Worm (Caenorhabditis elegans) whole organism, late embryonic: ENCODE measurements around the gene Y49E10.30.
A peak's percentile ranks its signal among the peaks of the same experiment; 100 is the strongest.

Experiments
- C08G9.2 ChIP-seq: sonication (generic microtip); optimal IDR thresholded peaks from 2 replicates; lab custom pipeline; 2016; ENCODE audit warnings: mild to moderate bottlenecking, missing genetic modification characterization, moderate library complexity, missing compliant biosample characterization
- C38D4.7 ChIP-seq: fragments of 200-800 bp; sonication (Bioruptor generic); optimal IDR thresholded peaks from 2 replicates; lab custom pipeline; 2018; ENCODE audit warnings: mild to moderate bottlenecking, missing genetic modification characterization, moderate library complexity, missing compliant biosample characterization
- K02D7.2 ChIP-seq: sonication (generic microtip); optimal IDR thresholded peaks from 2 replicates; lab custom pipeline; 2017; ENCODE audit warnings: mild to moderate bottlenecking, missing genetic modification characterization, missing compliant biosample characterization
- Y22D7AL.16 ChIP-seq: sonication (generic microtip); optimal IDR thresholded peaks from 2 replicates; lab custom pipeline; 2016; ENCODE audit warnings: missing genetic modification characterization, missing compliant biosample characterization
- ahr-1 ChIP-seq: sonication (generic microtip); optimal IDR thresholded peaks from 2 replicates; lab custom pipeline; 2016; ENCODE audit warnings: missing genetic modification characterization, missing compliant biosample characterization
- ama-1 ChIP-seq: fragments of 150-350 bp; optimal IDR thresholded peaks from 2 replicates; lab custom pipeline; 2014
- ceh-14 ChIP-seq: sonication (generic microtip); optimal IDR thresholded peaks from 2 replicates; lab custom pipeline; 2016; ENCODE audit warnings: missing genotype, missing genetic modification characterization, missing compliant biosample characterization
- ceh-19 ChIP-seq: fragments of 200-800 bp; sonication (Bioruptor generic); optimal IDR thresholded peaks from 2 replicates; lab custom pipeline; 2018; ENCODE audit warnings: mild to moderate bottlenecking, missing genetic modification characterization, missing compliant biosample characterization
- ceh-2 ChIP-seq: sonication (generic microtip); optimal IDR thresholded peaks from 2 replicates; lab custom pipeline; 2016; ENCODE audit warnings: missing genotype, missing genetic modification characterization, missing compliant biosample characterization
- ceh-24 ChIP-seq: sonication (generic microtip); optimal IDR thresholded peaks from 2 replicates; lab custom pipeline; 2016; ENCODE audit warnings: mild to moderate bottlenecking, missing genetic modification characterization, missing compliant biosample characterization
- ceh-30 ChIP-seq: fragments of 150-350 bp; optimal IDR thresholded peaks from 2 replicates; lab custom pipeline; 2014; ENCODE audit warnings: missing biosample characterization, missing genetic modification characterization
- ceh-31 ChIP-seq: sonication (generic microtip); optimal IDR thresholded peaks from 2 replicates; lab custom pipeline; 2016; ENCODE audit warnings: missing genetic modification characterization, missing compliant biosample characterization
- ceh-34 ChIP-seq: sonication (generic microtip); optimal IDR thresholded peaks from 2 replicates; lab custom pipeline; 2016; ENCODE audit warnings: mild to moderate bottlenecking, missing genetic modification characterization, missing compliant biosample characterization
- ceh-45 ChIP-seq: fragments of 200-800 bp; sonication (Bioruptor generic); IDR thresholded peaks from 2 replicates; pipeline ENCODE4 v1.3.6; 2022; ENCODE audit warnings: missing genetic modification reagents, missing genetic modification characterization, missing compliant biosample characterization
- ceh-48 ChIP-seq: sonication (generic microtip); optimal IDR thresholded peaks from 2 replicates; lab custom pipeline; 2016; ENCODE audit warnings: missing genetic modification characterization, inconsistent platforms, missing compliant biosample characterization
- dmd-4 ChIP-seq: sonication (generic microtip); optimal IDR thresholded peaks from 2 replicates; lab custom pipeline; 2016; ENCODE audit warnings: borderline replicate concordance, missing genetic modification characterization, missing compliant biosample characterization
- elt-2 ChIP-seq: sonication (generic microtip); optimal IDR thresholded peaks from 2 replicates; lab custom pipeline; 2016; ENCODE audit warnings: missing genetic modification reagents, missing genetic modification characterization, missing compliant biosample characterization
- elt-4 ChIP-seq: sonication (generic microtip); optimal IDR thresholded peaks from 2 replicates; lab custom pipeline; 2016; ENCODE audit warnings: missing genetic modification characterization, missing compliant biosample characterization
- ets-4 ChIP-seq: sonication (generic microtip); optimal IDR thresholded peaks from 2 replicates; lab custom pipeline; 2016; ENCODE audit warnings: missing genetic modification characterization, missing compliant biosample characterization
- fkh-10 ChIP-seq: fragments of 150-350 bp; optimal IDR thresholded peaks from 2 replicates; lab custom pipeline; 2014; ENCODE audit warnings: missing biosample characterization, missing genetic modification reagents, missing genetic modification characterization
- hlh-13 ChIP-seq: fragments of 200-800 bp; sonication (Bioruptor generic); optimal IDR thresholded peaks from 2 replicates; lab custom pipeline; 2018; ENCODE audit warnings: mild to moderate bottlenecking, missing genetic modification characterization, missing compliant biosample characterization
- hlh-6 ChIP-seq: sonication (generic microtip); optimal IDR thresholded peaks from 2 replicates; lab custom pipeline; 2016; ENCODE audit warnings: missing genotype, missing genetic modification characterization, missing compliant biosample characterization
- hlh-8 ChIP-seq: sonication (generic microtip); optimal IDR thresholded peaks from 2 replicates; lab custom pipeline; 2016; ENCODE audit warnings: missing genotype, missing genetic modification characterization, missing compliant biosample characterization
- nfya-1 ChIP-seq: sonication (generic microtip); optimal IDR thresholded peaks from 2 replicates; lab custom pipeline; 2017; ENCODE audit warnings: missing genetic modification characterization, mild to moderate bottlenecking, missing compliant biosample characterization, antibody characterized with exemption, moderate library complexity
- nhr-232 ChIP-seq: sonication (generic microtip); optimal IDR thresholded peaks from 2 replicates; lab custom pipeline; 2016; ENCODE audit warnings: missing genetic modification characterization, missing compliant biosample characterization
- pax-1 ChIP-seq: fragments of 150-350 bp; optimal IDR thresholded peaks from 2 replicates; lab custom pipeline; 2014; ENCODE audit warnings: missing biosample characterization, missing genetic modification characterization
- pha-2 ChIP-seq: sonication (generic microtip); optimal IDR thresholded peaks from 2 replicates; lab custom pipeline; 2017; ENCODE audit warnings: mild to moderate bottlenecking, missing genetic modification characterization, missing compliant biosample characterization
- pqm-1 ChIP-seq: sonication (generic microtip); optimal IDR thresholded peaks from 2 replicates; lab custom pipeline; 2016; ENCODE audit warnings: missing genetic modification characterization, missing compliant biosample characterization
- ref-2 ChIP-seq: sonication (generic microtip); optimal IDR thresholded peaks from 2 replicates; lab custom pipeline; 2016; ENCODE audit warnings: missing genetic modification characterization, missing compliant biosample characterization
- sdc-2 ChIP-seq: sonication (generic microtip); optimal IDR thresholded peaks from 2 replicates; lab custom pipeline; 2016; ENCODE audit warnings: missing genotype, missing genetic modification characterization, missing compliant biosample characterization
- sox-4 ChIP-seq: sonication (generic microtip); optimal IDR thresholded peaks from 2 replicates; lab custom pipeline; 2017; ENCODE audit warnings: mild to moderate bottlenecking, missing genetic modification characterization, inconsistent platforms, missing compliant biosample characterization
- tbx-2 ChIP-seq: sonication (generic microtip); optimal IDR thresholded peaks from 2 replicates; lab custom pipeline; 2016; ENCODE audit warnings: missing genetic modification characterization, missing compliant biosample characterization
- unc-3 ChIP-seq, 2 experiments: fragments of 200-800 bp in 1 of 2; sonication (Bioruptor generic) in 1 of 2; sonication (generic microtip) in 1 of 2; conservative IDR thresholded peaks in 1 of 2; optimal IDR thresholded peaks in 1 of 2; 2 replicates each; pipeline versions ENCODE4 v1.3.6 to Lab custom; 2016 to 2022; ENCODE audit warnings: missing compliant biosample characterization in 2 of 2, missing genetic modification characterization in 2 of 2, missing genetic modification reagents in 1 of 2
- unc-42 ChIP-seq: sonication (generic microtip); optimal IDR thresholded peaks from 2 replicates; lab custom pipeline; 2016; ENCODE audit warnings: missing genotype, missing genetic modification characterization, missing compliant biosample characterization
- unc-55 ChIP-seq: sonication (generic microtip); optimal IDR thresholded peaks from 2 replicates; lab custom pipeline; 2017; ENCODE audit warnings: missing biosample characterization, missing genetic modification reagents, missing genetic modification characterization
- unc-86 ChIP-seq: sonication (generic microtip); optimal IDR thresholded peaks from 2 replicates; lab custom pipeline; 2016; ENCODE audit warnings: missing genetic modification characterization, missing compliant biosample characterization
- zip-5 ChIP-seq: sonication (generic microtip); optimal IDR thresholded peaks from 2 replicates; lab custom pipeline; 2016; ENCODE audit warnings: missing genetic modification characterization, missing compliant biosample characterization
- ztf-16 ChIP-seq: sonication (generic microtip); optimal IDR thresholded peaks from 2 replicates; lab custom pipeline; 2017; ENCODE audit warnings: missing genetic modification characterization, missing compliant biosample characterization

Y49E10.30 gene

DNA sequence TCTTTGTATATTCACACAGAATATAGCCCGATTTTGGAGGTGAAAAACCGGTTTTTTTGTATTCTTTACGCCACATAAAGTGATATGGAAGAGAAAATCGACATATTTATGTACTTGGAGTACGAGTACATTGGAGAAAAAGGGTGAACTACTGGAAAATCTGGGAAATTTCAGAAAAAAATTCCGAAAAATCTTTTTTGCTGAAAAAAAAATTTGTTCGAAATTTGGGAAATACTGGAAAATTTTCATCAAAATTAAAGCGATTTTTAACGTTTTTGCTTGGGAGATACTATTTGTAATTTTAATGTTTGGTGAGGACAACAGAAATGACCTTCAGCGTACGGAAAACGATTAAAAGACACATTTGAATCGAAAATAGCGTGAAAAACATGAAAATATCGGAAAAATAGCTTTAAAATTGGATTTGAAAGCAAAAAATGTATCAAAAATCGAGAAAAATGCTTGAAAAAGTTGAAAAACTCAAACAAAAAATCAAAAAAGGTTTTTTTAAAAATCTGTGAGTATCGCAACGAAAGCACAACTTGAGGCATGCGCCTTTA lies 39.2 kb downstream of the Y49E10.30 start:
- TF ChIP-seq dmd-4 (no peak), ceh-19 (no peak), hlh-8 (tag; lab: Kevin White, UChicago) (no peak), ref-2 (tag; lab: Kevin White, UChicago) (no peak), sdc-2 (tag; lab: Kevin White, UChicago) (no peak), unc-55 (GFP tag; lab: Kevin White, UChicago) (no peak), ceh-34 (tag; lab: Kevin White, UChicago) (no peak)

DNA sequence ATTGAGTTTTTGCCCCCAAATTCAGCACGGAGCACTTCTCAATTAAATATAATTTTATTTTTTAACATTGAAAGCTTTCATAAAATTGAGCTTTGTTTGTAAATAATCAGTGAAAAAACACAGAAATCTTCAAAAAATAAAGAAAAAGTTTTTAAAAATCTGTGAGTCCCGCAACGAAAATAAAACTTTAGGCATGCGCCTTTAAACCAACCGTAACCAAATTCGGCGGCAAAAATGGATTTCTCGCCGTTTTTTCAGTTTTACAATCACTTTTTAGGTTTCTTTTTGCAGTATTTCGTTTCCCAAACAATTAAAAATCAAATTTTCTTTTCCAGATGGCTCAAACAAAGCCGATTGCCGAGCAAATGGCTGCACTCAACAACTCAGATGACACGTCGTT lies 39.9 kb downstream of the Y49E10.30 start, which contains the start of gene pie-1:
Gene pie-1 (plus strand): TSS at position 336 of the 400 bp plus-strand sequence.
- TF ChIP-seq Y22D7AL.16 (no peak), dmd-4 (no peak), ref-2 (tag; lab: Kevin White, UChicago) (no peak), fkh-10 (GFP tag; lab: Kevin White, UChicago) (no peak), ceh-45 (GFP tag; lab: Robert Waterston, UW) (no peak), pqm-1 (tag; lab: Kevin White, UChicago) (no peak), ceh-2 (no peak)

DNA sequence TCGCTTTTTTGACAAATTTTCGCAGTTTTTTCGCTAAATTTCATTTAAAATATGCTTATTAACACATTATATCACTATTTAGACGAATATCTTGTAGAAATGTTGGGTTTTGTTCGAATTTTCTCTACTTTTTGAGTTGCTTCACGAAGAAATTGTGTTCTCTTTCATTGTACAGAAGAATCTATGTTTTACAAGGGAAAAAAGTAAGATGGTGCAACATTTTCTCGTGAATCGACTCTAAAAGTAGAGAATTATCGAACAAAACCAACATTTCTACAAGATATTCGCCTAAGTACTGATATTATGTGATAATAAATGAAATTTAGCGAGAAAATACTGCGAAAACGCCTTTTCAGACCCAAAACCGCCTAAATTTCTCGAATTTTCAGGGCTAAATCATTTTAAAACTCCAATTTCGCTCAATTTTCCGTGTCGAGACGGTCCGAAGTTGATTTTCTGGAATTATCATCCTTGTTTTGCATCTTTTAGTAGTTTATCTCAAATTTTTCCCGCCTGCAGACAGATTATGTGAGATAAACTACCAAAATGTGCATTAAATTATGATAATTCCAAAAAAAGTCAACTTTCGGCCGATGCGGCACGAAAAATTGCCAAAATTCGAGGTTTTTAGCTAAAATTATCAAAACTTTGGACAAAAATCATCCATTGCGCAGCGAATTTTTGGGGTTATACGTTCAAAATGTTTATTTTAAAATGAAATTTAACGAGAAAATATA lies 41.0 kb downstream of the Y49E10.30 start:
- TF ChIP-seq nhr-232 (tag; lab: Kevin White, UChicago) (no peak), C08G9.2 (tag; lab: Kevin White, UChicago) (no peak), elt-4 (tag; lab: Kevin White, UChicago) (no peak), unc-86 (tag; lab: Kevin White, UChicago) (no peak)

DNA sequence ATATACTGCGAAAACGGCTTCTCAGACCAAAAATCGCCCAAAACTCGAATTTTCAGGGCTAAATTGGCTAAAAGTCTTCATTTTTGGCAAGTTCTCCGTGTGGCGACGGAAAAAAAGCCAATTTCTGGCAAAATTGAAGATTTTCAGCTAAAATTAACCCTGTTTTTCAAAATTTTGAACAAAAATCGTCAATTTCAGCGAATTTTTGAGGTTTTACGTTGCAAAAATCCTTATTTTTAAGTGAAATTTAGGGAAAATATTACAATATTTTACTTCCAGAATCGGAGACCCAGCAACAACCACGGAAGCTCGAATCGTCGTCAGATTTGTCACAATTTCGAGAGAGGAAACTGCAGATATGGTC lies 41.5 kb downstream of the Y49E10.30 start:
- no peak for TF ChIP-seq hlh-6 (tag; lab: Kevin White, UChicago)
- TF ChIP-seq, all 69 proteins: peak for 0

DNA sequence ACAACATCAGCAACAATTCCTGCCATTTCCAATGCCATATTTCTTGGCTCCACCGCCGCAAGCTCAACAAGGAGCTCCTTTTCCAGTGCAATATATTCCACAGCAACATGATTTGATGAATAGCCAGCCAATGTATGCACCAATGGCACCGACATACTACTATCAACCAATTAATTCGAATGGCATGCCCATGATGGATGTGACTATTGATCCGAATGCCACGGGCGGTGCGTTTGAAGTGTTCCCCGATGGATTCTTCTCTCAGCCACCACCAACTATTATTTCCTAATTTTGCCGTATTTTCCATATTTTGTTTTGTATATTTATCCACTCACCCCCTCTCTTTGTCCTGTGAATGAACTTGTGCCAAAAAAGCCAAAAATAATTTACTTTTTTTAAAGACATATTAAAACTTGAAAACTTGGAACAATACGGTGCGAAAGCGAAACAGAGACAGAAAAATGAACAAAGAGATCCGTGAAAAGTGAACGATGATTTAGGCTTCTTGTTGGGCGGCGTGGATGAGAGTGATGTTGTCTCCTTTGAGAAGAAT lies 42.2 kb downstream of the Y49E10.30 start:
- TF ChIP-seq dmd-4 = no peak
- no peak for TF ChIP-seq zip-5 (tag; lab: Kevin White, UChicago)
- TF ChIP-seq C38D4.7 (GFP tag; lab: Kevin White, UChicago) = no peak
- TF ChIP-seq ref-2 (tag; lab: Kevin White, UChicago) = no peak
- no peak for TF ChIP-seq ztf-16 (tag; lab: Kevin White, UChicago)
- no peak for TF ChIP-seq hlh-13 (GFP tag; lab: Kevin White, UChicago)

DNA sequence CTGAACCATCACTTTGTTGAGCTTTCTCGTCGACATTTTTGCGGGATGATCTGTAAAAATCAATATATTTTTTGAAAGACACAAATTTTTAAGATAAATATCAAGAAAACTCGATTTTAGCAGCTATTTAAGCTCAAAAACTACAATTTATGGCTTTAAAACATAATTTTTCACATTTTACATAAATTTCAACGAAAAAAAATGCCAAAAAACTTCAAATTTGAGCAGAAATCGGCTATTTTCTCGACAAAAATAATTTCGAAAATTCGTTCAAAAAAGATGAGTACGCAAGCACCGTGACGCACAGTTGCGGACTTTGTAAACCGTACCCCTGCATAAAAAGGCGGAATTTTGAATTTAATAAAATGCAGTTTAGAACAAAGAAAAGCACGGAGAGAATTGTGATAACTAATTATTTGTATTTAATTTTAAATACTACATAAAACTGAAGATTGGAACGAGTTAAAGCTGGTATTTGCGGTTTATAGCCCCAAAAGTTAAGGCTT lies 42.9 kb downstream of the Y49E10.30 start, which contains the start of gene snr-6:
Gene snr-6 (minus strand): TSS at position 51 of the 506 bp plus-strand sequence.
- TF ChIP-seq pha-2 (tag; lab: Kevin White, UChicago) (no peak), ahr-1 (tag; lab: Kevin White, UChicago) (no peak), ets-4 (tag; lab: Kevin White, UChicago) (peak; percentile 2), tbx-2 (peak; percentile 41), ceh-24 (no peak), pax-1 (tag; lab: Kevin White, UChicago) (peak; percentile 55), K02D7.2 (tag; lab: Kevin White, UChicago) (no peak), pqm-1 (tag; lab: Kevin White, UChicago) (peak; percentile 16), nfya-1 (tag; lab: Kevin White, UChicago) (peak; percentile 84), C08G9.2 (tag; lab: Kevin White, UChicago) (no peak), unc-3 (GFP tag; conservative IDR thresholded peaks at IDR 0.05; lab: Robert Waterston, UW) (no peak), unc-3 (tag; optimal IDR thresholded peaks at IDR 0.05; lab: Kevin White, UChicago) (no peak), nhr-232 (tag; lab: Kevin White, UChicago) (no peak), ceh-14 (peak; percentile 18), ceh-2 (peak; percentile 7), ama-1 (lab: Kevin White, UChicago) (no peak), ceh-48 (tag; lab: Kevin White, UChicago) (peak; percentile 13), ceh-19 (no peak), hlh-8 (tag; lab: Kevin White, UChicago) (no peak), sox-4 (tag; lab: Kevin White, UChicago) (no peak), unc-42 (peak; percentile 63), elt-4 (tag; lab: Kevin White, UChicago) (no peak), ceh-34 (tag; lab: Kevin White, UChicago) (no peak), ref-2 (tag; lab: Kevin White, UChicago) (no peak), ceh-31 (peak; percentile 24), elt-2 (tag; lab: Kevin White, UChicago) (peak; percentile 17), ceh-30 (tag; lab: Kevin White, UChicago) (no peak), C38D4.7 (GFP tag; lab: Kevin White, UChicago) (no peak), hlh-13 (GFP tag; lab: Kevin White, UChicago) (no peak)
